Worm (Caenorhabditis elegans) whole organism, early embryonic: ENCODE results near the gene ccd-5.

Experiments used
- B0310.2 ChIP-seq: sonication (generic microtip); optimal IDR thresholded peaks from 2 replicates; lab custom pipeline; 2016; ENCODE audit warnings: mild to moderate bottlenecking, missing genetic modification characterization, missing compliant biosample characterization
- ama-1 ChIP-seq: fragments of 150-350 bp; optimal IDR thresholded peaks from 2 replicates; lab custom pipeline; 2014
- flt-1 ChIP-seq: fragments of 200-800 bp; sonication (Bioruptor generic); IDR thresholded peaks from 2 replicates; pipeline ENCODE4 v1.3.6; 2022; ENCODE audit warnings: missing genetic modification characterization, missing compliant biosample characterization
- hmbx-1 ChIP-seq: sonication (generic microtip); optimal IDR thresholded peaks from 2 replicates; lab custom pipeline; 2016; ENCODE audit warnings: mild to moderate bottlenecking, missing genetic modification characterization, missing compliant biosample characterization
- scrt-1 ChIP-seq: fragments of 200-800 bp; sonication (Bioruptor generic); IDR thresholded peaks from 2 replicates; pipeline ENCODE4 v1.3.6; 2022; ENCODE audit warnings: missing genetic modification characterization, missing compliant biosample characterization
- sea-1 ChIP-seq: fragments of 200-800 bp; sonication (Bioruptor generic); conservative IDR thresholded peaks from 2 replicates; pipeline ENCODE4 v1.3.6; 2022; ENCODE audit warnings: missing genetic modification characterization, missing compliant biosample characterization
- tbx-37 ChIP-seq: fragments of 200-800 bp; sonication (Bioruptor generic); conservative IDR thresholded peaks from 2 replicates; pipeline ENCODE4 v1.3.6; 2022; ENCODE audit warnings: missing genetic modification reagents, missing genetic modification characterization, missing compliant biosample characterization

DNA sequence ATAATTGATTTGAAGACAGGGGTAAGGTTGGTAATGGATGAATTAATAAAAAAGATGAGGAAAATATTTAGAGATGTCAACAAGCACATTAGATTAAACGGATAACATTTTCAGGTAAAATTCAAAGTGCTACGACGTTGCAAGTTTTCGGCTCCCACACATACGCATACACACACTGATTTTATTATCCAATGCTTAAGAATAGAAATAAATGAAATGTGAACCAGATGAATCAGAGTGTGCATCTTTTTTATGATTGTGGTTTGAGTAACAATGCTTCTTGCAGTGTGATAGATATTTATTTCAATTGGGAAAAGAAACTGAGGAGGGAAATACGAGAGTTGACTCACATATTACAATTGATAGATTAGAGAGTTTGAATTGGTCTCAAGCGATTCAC, 33.7 kb downstream of the ccd-5 start:
- TF ChIP-seq B0310.2 (tag; lab: Kevin White, UChicago) (no peak), flt-1 (no peak), ama-1 (lab: Kevin White, UChicago) (no peak), sea-1 (GFP tag; lab: Robert Waterston, UW) (no peak), scrt-1 (GFP tag; lab: Robert Waterston, UW) (no peak), tbx-37 (GFP tag; lab: Robert Waterston, UW) (no peak), hmbx-1 (tag; lab: Kevin White, UChicago) (no peak)
